Fruit fly (Drosophila melanogaster) S2 (cell line): ENCODE data around the gene CG43844.

Experiments used
- CG8478 ChIP-seq: fragments of >200 bp; optimal IDR thresholded peaks from 2 replicates; lab custom pipeline; 2018
- CTCF ChIP-seq, 2 experiments: fragments of >200 bp; optimal IDR thresholded peaks; 2 replicates each; lab custom pipeline; 2018

DNA sequence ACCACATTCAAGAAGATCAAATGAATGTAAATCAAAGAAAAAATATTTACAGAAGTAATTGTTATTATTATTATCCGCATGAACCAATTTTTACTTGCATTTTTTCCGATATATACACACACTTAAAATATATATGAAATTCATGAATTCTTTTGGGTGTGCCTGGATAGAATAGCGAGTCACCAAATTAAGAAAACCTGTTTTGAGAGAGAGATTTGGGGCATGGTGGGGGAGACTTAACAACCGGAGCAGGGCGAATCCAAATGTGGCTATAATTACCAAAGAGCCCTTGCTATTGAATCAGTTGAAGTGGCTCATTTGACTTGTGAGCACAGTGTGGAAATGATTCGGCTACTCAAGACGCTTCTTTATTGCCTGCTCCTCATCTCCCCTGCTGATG, 24.1 kb downstream of the CG43844 start, which contains the start of gene Qsox2:
- no peak for TF ChIP-seq CG8478 (lab: Kevin White, UChicago)
- no peak for TF ChIP-seq CTCF (optimal IDR thresholded peaks at IDR 0.05; lab: Kevin White, UChicago)
